Fruit fly (Drosophila melanogaster): Measurements from ENCODE around the gene Jon65Aii.

Gene Jon65Aii

DNA sequence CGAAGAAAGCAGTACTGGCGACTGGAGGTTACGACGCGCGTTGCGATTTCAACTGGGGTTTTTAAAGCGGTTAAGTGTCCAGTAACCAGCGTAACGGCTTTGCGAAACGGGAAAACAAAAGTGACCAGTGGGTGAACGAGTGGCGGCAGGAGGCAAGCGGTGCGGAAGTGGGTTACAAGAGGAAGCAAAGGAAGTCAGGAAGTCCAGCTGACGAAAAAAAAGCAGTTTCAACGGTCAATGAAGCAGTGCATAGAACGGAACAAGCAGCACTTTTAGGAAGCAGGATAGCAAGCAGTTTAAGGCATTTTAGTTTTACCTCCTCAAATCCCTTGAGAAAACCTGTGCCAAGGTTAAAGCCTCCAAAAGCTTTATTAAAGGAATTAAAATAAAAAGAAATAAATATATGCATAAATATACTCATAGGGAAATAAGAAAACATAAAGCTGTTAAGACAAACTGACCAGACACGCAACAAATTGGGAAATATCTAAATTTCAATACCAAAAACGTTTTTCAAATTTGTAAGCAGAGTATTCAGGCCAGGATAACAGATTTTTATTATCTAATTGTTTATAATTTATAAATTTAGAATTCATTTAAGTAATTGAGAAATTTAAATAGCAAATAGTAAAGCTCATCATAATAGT lies 7.1 kb downstream of the Jon65Aii start, which contains the start of gene CG6592 (continued):
- no peak for TF ChIP-seq crc (GFP tag; optimal IDR thresholded peaks at IDR 0.05)
- peak; percentile 87 for TF ChIP-seq ewg (GFP tag; optimal IDR thresholded peaks at IDR 0.05)
- no peak for TF ChIP-seq CG9932 (GFP tag; IDR thresholded peaks at IDR 0.05)
- TF ChIP-seq Side (GFP tag; optimal IDR thresholded peaks at IDR 0.05): no peak
- TF ChIP-seq CG2202 (tag; optimal IDR thresholded peaks at IDR 0.05): peak; percentile 16
- 0 out of 2 replicates have a peak, but pooled peaks have one; percentile 8 for TF ChIP-seq CG6689 (GFP tag; IDR thresholded peaks at IDR 0.05)
- TF ChIP-seq CG12769 (tag; optimal IDR thresholded peaks at IDR 0.05): no peak
- peak; percentile 19 for TF ChIP-seq CG2875 (GFP tag; optimal IDR thresholded peaks at IDR 0.05)
- TF ChIP-seq Elba2 (GFP tag; optimal IDR thresholded peaks at IDR 0.05): peak; percentile 65
- no peak for TF ChIP-seq ken (GFP tag; IDR thresholded peaks at IDR 0.05)
- TF ChIP-seq CG1792 (GFP tag; optimal IDR thresholded peaks at IDR 0.05): no peak
- TF ChIP-seq CG17568 (GFP tag; optimal IDR thresholded peaks at IDR 0.05): peak; percentile 24
- no peak for TF ChIP-seq repo (GFP tag; optimal IDR thresholded peaks at IDR 0.05)
- TF ChIP-seq pb (GFP tag; optimal IDR thresholded peaks at IDR 0.05): no peak
- no peak for TF ChIP-seq tin (GFP tag; optimal IDR thresholded peaks at IDR 0.05)
- no peak for TF ChIP-seq bab2 (GFP tag; optimal IDR thresholded peaks at IDR 0.05)
- peak; percentile 49 for TF ChIP-seq CG4404 (GFP tag; IDR thresholded peaks at IDR 0.05)
- peak; percentile 36 for TF ChIP-seq CG4617 (GFP tag; optimal IDR thresholded peaks at IDR 0.05; ENCODE audit: borderline replicate concordance)
- no peak for TF ChIP-seq H15 (GFP tag; IDR thresholded peaks at IDR 0.05)
- no peak for TF ChIP-seq CG15011 (GFP tag; optimal IDR thresholded peaks at IDR 0.05)
- TF ChIP-seq inv (GFP tag; IDR thresholded peaks at IDR 0.05; ENCODE audit: partially characterized antibody): no peak
- TF ChIP-seq CG4282 (GFP tag; optimal IDR thresholded peaks at IDR 0.05): no peak
- peak; percentile 51 for TF ChIP-seq NfI (GFP tag; optimal IDR thresholded peaks at IDR 0.05)
- no peak for TF ChIP-seq CrebB (tag; optimal IDR thresholded peaks at IDR 0.05)
- no peak for TF ChIP-seq Scr (GFP tag; IDR thresholded peaks at IDR 0.05; ENCODE audit: partially characterized antibody)
- TF ChIP-seq CG15073 (GFP tag; optimal IDR thresholded peaks at IDR 0.05): no peak
- no peak for TF ChIP-seq zfh2 (GFP tag; optimal IDR thresholded peaks at IDR 0.05)
- TF ChIP-seq CG18011 (GFP tag; optimal IDR thresholded peaks at IDR 0.05): no peak
- TF ChIP-seq CG17829 (tag; optimal IDR thresholded peaks at IDR 0.05): peak; percentile 15
- peak; percentile 91 for TF ChIP-seq stwl (tag; optimal IDR thresholded peaks at IDR 0.05)
- no peak for TF ChIP-seq Blimp-1 (GFP tag; optimal IDR thresholded peaks at IDR 0.05)
- TF ChIP-seq jing (GFP tag; optimal IDR thresholded peaks at IDR 0.05): peak; percentile 5
- no peak for TF ChIP-seq Bteb2 (GFP tag; optimal IDR thresholded peaks at IDR 0.05)
- TF ChIP-seq tgo (GFP tag; IDR thresholded peaks at IDR 0.05): no peak
- no peak; the same call in 1 of the 2 replicates for TF ChIP-seq lmd (GFP tag; IDR thresholded peaks at IDR 0.05)
- no peak for TF ChIP-seq CG13287 (GFP tag; IDR thresholded peaks at IDR 0.05; ENCODE audit: partially characterized antibody)
- no peak for TF ChIP-seq dysf (GFP tag; IDR thresholded peaks at IDR 0.05)
- no peak for TF ChIP-seq CG5953 (GFP tag; IDR thresholded peaks at IDR 0.05)
- TF ChIP-seq CG17612 (GFP tag; IDR thresholded peaks at IDR 0.05): no peak
- peak in 1 of 2 experiments; percentile 61 for TF ChIP-seq dpn (GFP tag; optimal IDR thresholded peaks at IDR 0.05)
- peak; percentile 68 for TF ChIP-seq Usf (GFP tag; optimal IDR thresholded peaks at IDR 0.05)
- TF ChIP-seq CG30403 (GFP tag; optimal IDR thresholded peaks at IDR 0.05): no peak
- peak; percentile 14 for TF ChIP-seq CG12942 (GFP tag; optimal IDR thresholded peaks at IDR 0.05)
- no peak for TF ChIP-seq crol (GFP tag; IDR thresholded peaks at IDR 0.05)
- no peak for TF ChIP-seq kah (GFP tag; optimal IDR thresholded peaks at IDR 0.05)
- no peak for TF ChIP-seq Sin3A (optimal IDR thresholded peaks at IDR 0.05)
- TF ChIP-seq Xbp1 (GFP tag; optimal IDR thresholded peaks at IDR 0.05): peak; percentile 29
- TF ChIP-seq Sox100B (GFP tag; optimal IDR thresholded peaks at IDR 0.05): no peak
- peak; percentile 85 for TF ChIP-seq fd102C (GFP tag; optimal IDR thresholded peaks at IDR 0.05)
- no peak for TF ChIP-seq tx (GFP tag; optimal IDR thresholded peaks at IDR 0.05)
- no peak for TF ChIP-seq CG43689 (GFP tag; IDR thresholded peaks at IDR 0.05)

Data from whole organism, embryonic.